Worm (Caenorhabditis elegans): ENCODE data around the gene T24E12.2.

ce11 chrII:3827801-3828200, 45.1 kb downstream of the T24E12.2 start, which contains the start of gene F54D10.8:
- TF ChIP-seq ztf-23 (GFP tag; IDR thresholded peaks at IDR 0.05) = no peak
- no peak for TF ChIP-seq flt-1 (GFP tag; IDR thresholded peaks at IDR 0.05)
